Worm (Caenorhabditis elegans) whole organism, late embryonic: ENCODE results near the gene F02A9.1.

Experiments used
- C08G9.2 ChIP-seq: sonication (generic microtip); optimal IDR thresholded peaks from 2 replicates; lab custom pipeline; 2016; ENCODE audit warnings: mild to moderate bottlenecking, missing genetic modification characterization, moderate library complexity, missing compliant biosample characterization
- C38D4.7 ChIP-seq: fragments of 200-800 bp; sonication (Bioruptor generic); optimal IDR thresholded peaks from 2 replicates; lab custom pipeline; 2018; ENCODE audit warnings: mild to moderate bottlenecking, missing genetic modification characterization, moderate library complexity, missing compliant biosample characterization
- K02D7.2 ChIP-seq: sonication (generic microtip); optimal IDR thresholded peaks from 2 replicates; lab custom pipeline; 2017; ENCODE audit warnings: mild to moderate bottlenecking, missing genetic modification characterization, missing compliant biosample characterization
- K09A11.1 ChIP-seq: sonication (generic microtip); optimal IDR thresholded peaks from 2 replicates; lab custom pipeline; 2017; ENCODE audit warnings: antibody characterized with exemption, mild to moderate bottlenecking, missing genetic modification characterization, missing compliant biosample characterization; ENCODE audit not compliant: insufficient read depth
- ahr-1 ChIP-seq: sonication (generic microtip); optimal IDR thresholded peaks from 2 replicates; lab custom pipeline; 2016; ENCODE audit warnings: missing genetic modification characterization, missing compliant biosample characterization
- ama-1 ChIP-seq: fragments of 150-350 bp; optimal IDR thresholded peaks from 2 replicates; lab custom pipeline; 2014
- ceh-14 ChIP-seq: sonication (generic microtip); optimal IDR thresholded peaks from 2 replicates; lab custom pipeline; 2016; ENCODE audit warnings: missing genotype, missing genetic modification characterization, missing compliant biosample characterization
- ceh-18 ChIP-seq: sonication (generic microtip); optimal IDR thresholded peaks from 2 replicates; lab custom pipeline; 2016; ENCODE audit warnings: missing genetic modification characterization, missing compliant biosample characterization
- ceh-19 ChIP-seq: fragments of 200-800 bp; sonication (Bioruptor generic); optimal IDR thresholded peaks from 2 replicates; lab custom pipeline; 2018; ENCODE audit warnings: mild to moderate bottlenecking, missing genetic modification characterization, missing compliant biosample characterization
- ceh-31 ChIP-seq: sonication (generic microtip); optimal IDR thresholded peaks from 2 replicates; lab custom pipeline; 2016; ENCODE audit warnings: missing genetic modification characterization, missing compliant biosample characterization
- che-1 ChIP-seq: sonication (generic microtip); optimal IDR thresholded peaks from 2 replicates; lab custom pipeline; 2016; ENCODE audit warnings: mild to moderate bottlenecking, missing genetic modification characterization, missing compliant biosample characterization
- dmd-4 ChIP-seq: sonication (generic microtip); optimal IDR thresholded peaks from 2 replicates; lab custom pipeline; 2016; ENCODE audit warnings: borderline replicate concordance, missing genetic modification characterization, missing compliant biosample characterization
- elt-2 ChIP-seq: sonication (generic microtip); optimal IDR thresholded peaks from 2 replicates; lab custom pipeline; 2016; ENCODE audit warnings: missing genetic modification reagents, missing genetic modification characterization, missing compliant biosample characterization
- eyg-1 ChIP-seq: sonication (generic microtip); optimal IDR thresholded peaks from 2 replicates; lab custom pipeline; 2016; ENCODE audit warnings: missing genotype, missing genetic modification characterization, missing compliant biosample characterization
- fkh-6 ChIP-seq: sonication (generic microtip); optimal IDR thresholded peaks from 2 replicates; lab custom pipeline; 2016; ENCODE audit warnings: missing genetic modification characterization, missing compliant biosample characterization
- hlh-13 ChIP-seq: fragments of 200-800 bp; sonication (Bioruptor generic); optimal IDR thresholded peaks from 2 replicates; lab custom pipeline; 2018; ENCODE audit warnings: mild to moderate bottlenecking, missing genetic modification characterization, missing compliant biosample characterization
- hlh-8 ChIP-seq: sonication (generic microtip); optimal IDR thresholded peaks from 2 replicates; lab custom pipeline; 2016; ENCODE audit warnings: missing genotype, missing genetic modification characterization, missing compliant biosample characterization
- lim-6 ChIP-seq: sonication (generic microtip); optimal IDR thresholded peaks from 2 replicates; lab custom pipeline; 2016; ENCODE audit warnings: missing genetic modification characterization, missing compliant biosample characterization
- madf-2 ChIP-seq: sonication (generic microtip); optimal IDR thresholded peaks from 2 replicates; lab custom pipeline; 2017; ENCODE audit warnings: missing genetic modification characterization, missing compliant biosample characterization
- mec-3 ChIP-seq: sonication (generic microtip); optimal IDR thresholded peaks from 2 replicates; lab custom pipeline; 2016; ENCODE audit warnings: borderline replicate concordance, missing genetic modification characterization, missing compliant biosample characterization
- nhr-11 ChIP-seq: fragments of 150-350 bp; optimal IDR thresholded peaks from 2 replicates; lab custom pipeline; 2014; ENCODE audit warnings: missing biosample characterization, missing genetic modification characterization
- nhr-232 ChIP-seq: sonication (generic microtip); optimal IDR thresholded peaks from 2 replicates; lab custom pipeline; 2016; ENCODE audit warnings: missing genetic modification characterization, missing compliant biosample characterization
- pax-1 ChIP-seq: fragments of 150-350 bp; optimal IDR thresholded peaks from 2 replicates; lab custom pipeline; 2014; ENCODE audit warnings: missing biosample characterization, missing genetic modification characterization
- pha-4 ChIP-seq: fragments of 150-350 bp; optimal IDR thresholded peaks from 2 replicates; lab custom pipeline; 2018; ENCODE audit warnings: missing biosample characterization, missing genetic modification reagents, missing genetic modification characterization
- ref-2 ChIP-seq: sonication (generic microtip); optimal IDR thresholded peaks from 2 replicates; lab custom pipeline; 2016; ENCODE audit warnings: missing genetic modification characterization, missing compliant biosample characterization
- sdc-2 ChIP-seq: sonication (generic microtip); optimal IDR thresholded peaks from 2 replicates; lab custom pipeline; 2016; ENCODE audit warnings: missing genotype, missing genetic modification characterization, missing compliant biosample characterization
- sox-4 ChIP-seq: sonication (generic microtip); optimal IDR thresholded peaks from 2 replicates; lab custom pipeline; 2017; ENCODE audit warnings: mild to moderate bottlenecking, missing genetic modification characterization, inconsistent platforms, missing compliant biosample characterization
- syd-9 ChIP-seq: sonication (generic microtip); optimal IDR thresholded peaks from 2 replicates; lab custom pipeline; 2016; ENCODE audit warnings: mild to moderate bottlenecking, missing genetic modification characterization, moderate library complexity, missing compliant biosample characterization
- tbx-2 ChIP-seq: sonication (generic microtip); optimal IDR thresholded peaks from 2 replicates; lab custom pipeline; 2016; ENCODE audit warnings: missing genetic modification characterization, missing compliant biosample characterization
- unc-42 ChIP-seq: sonication (generic microtip); optimal IDR thresholded peaks from 2 replicates; lab custom pipeline; 2016; ENCODE audit warnings: missing genotype, missing genetic modification characterization, missing compliant biosample characterization
- unc-86 ChIP-seq: sonication (generic microtip); optimal IDR thresholded peaks from 2 replicates; lab custom pipeline; 2016; ENCODE audit warnings: missing genetic modification characterization, missing compliant biosample characterization
- zip-5 ChIP-seq: sonication (generic microtip); optimal IDR thresholded peaks from 2 replicates; lab custom pipeline; 2016; ENCODE audit warnings: missing genetic modification characterization, missing compliant biosample characterization
- ztf-16 ChIP-seq: sonication (generic microtip); optimal IDR thresholded peaks from 2 replicates; lab custom pipeline; 2017; ENCODE audit warnings: missing genetic modification characterization, missing compliant biosample characterization

F02A9.1 gene

ce11 chrIII:9077708-9078107 lies at the start of gene F02A9.1:
F02A9.1 (minus strand) TSS chrIII:9077808.
- no peak for TF ChIP-seq nhr-11 (tag; lab: Kevin White, UChicago)
- TF ChIP-seq eyg-1 (tag; lab: Kevin White, UChicago): no peak
- no peak for TF ChIP-seq ztf-16 (tag; lab: Kevin White, UChicago)
- TF ChIP-seq ceh-18 (tag; lab: Kevin White, UChicago): no peak
- TF ChIP-seq syd-9 (tag; lab: Kevin White, UChicago): no peak
- no peak for TF ChIP-seq ama-1
- no peak for TF ChIP-seq nhr-232 (tag; lab: Kevin White, UChicago)
- TF ChIP-seq lim-6: no peak
- no peak for TF ChIP-seq K09A11.1
- no peak for TF ChIP-seq hlh-8 (tag; lab: Kevin White, UChicago)
- TF ChIP-seq ref-2 (tag; lab: Kevin White, UChicago): no peak
- TF ChIP-seq tbx-2 (tag; lab: Kevin White, UChicago): no peak
- no peak for TF ChIP-seq elt-2 (tag; lab: Kevin White, UChicago)
- no peak for TF ChIP-seq pax-1 (tag; lab: Kevin White, UChicago)
- no peak for TF ChIP-seq che-1 (tag; lab: Kevin White, UChicago)
- no peak for TF ChIP-seq sdc-2 (tag; lab: Kevin White, UChicago)
- no peak for TF ChIP-seq C08G9.2
- no peak for TF ChIP-seq unc-86 (tag; lab: Kevin White, UChicago)
- no peak for TF ChIP-seq ahr-1 (tag; lab: Kevin White, UChicago)
- TF ChIP-seq, all 69 proteins: peak for 0

- TF ChIP-seq ceh-31: no peak
- TF ChIP-seq dmd-4 (tag; lab: Kevin White, UChicago): no peak
- TF ChIP-seq pax-1 (tag; lab: Kevin White, UChicago): peak; percentile 34
- TF ChIP-seq sox-4: no peak
- no peak for TF ChIP-seq nhr-11 (tag; lab: Kevin White, UChicago)
Measured at ce11 chrIII:9125789-9126304, 48.2 kb upstream of the F02A9.1 start, which contains the start of gene sec-16A.1. sec-16A.1 (plus strand) TSS chrIII:9125839.

DNA sequence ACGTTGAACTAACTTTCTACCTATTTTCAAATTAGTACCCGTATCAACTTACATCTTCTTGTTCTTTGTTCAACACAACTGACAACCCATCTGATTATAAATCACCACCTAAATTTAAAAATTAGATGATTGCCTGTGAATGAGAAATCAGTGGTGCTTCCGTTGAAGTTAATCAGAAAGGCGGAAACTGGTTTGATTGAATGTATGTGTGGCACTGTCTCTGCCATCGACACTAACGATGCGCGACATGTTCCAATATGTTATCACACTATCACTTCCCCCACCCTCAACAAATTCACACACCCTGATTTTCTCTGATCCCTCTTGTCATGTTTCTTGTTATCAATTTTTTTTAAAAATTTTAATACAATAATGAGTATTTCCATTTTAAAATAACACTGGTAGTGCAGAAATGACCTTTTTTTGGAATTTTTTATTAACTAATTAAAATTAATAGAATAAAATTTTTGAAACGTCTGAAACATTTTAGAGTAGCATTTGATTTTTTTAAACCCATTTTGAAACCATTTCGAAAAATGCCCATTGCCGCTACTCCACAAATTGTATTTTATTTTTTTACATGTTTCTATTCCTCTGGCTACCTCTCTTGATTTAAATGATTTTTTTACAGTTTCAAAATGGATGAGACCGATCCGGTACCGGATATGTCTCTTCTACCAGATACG lies 41.5 kb upstream of the F02A9.1 start, which contains the start of gene ced-11:
Gene ced-11 (plus strand): TSS at position 636 of the 686 bp plus-strand sequence.
- TF ChIP-seq fkh-6 (tag; lab: Kevin White, UChicago): no peak
- no peak for TF ChIP-seq dmd-4 (tag; lab: Kevin White, UChicago)
- no peak for TF ChIP-seq K02D7.2 (tag; lab: Kevin White, UChicago)
- TF ChIP-seq pha-4 (tag; lab: Kevin White, UChicago): no peak
- TF ChIP-seq K09A11.1: no peak
- TF ChIP-seq eyg-1 (tag; lab: Kevin White, UChicago): no peak
- TF ChIP-seq zip-5 (tag; lab: Kevin White, UChicago): no peak

DNA sequence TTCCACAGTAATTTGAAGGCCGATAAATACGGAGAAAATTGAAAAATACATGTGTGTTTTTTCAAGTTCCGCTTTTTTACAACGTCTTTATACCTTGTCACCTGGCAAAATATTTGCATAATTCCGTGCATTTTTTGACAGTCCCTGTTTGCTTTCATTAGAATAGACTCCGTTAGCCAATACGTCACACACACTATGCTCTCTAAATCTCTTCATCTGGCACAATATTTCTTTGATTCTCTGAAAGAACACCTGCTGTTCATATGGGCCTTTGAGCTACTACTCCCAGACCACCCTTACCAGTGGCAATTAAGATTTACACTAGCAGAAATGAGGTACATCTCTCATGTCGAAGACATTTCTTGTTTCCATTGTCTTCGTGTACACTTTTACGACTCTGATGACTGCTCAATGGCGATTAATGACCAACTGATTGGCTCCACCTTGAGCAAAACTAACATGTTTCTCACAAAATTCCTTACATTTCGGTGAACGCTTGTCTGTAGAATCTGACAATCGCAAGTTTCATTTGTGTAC lies 40.8 kb upstream of the F02A9.1 start, which contains the start of gene grl-11:
Gene grl-11 (minus strand): TSS at position 51 of the 537 bp plus-strand sequence.
- TF ChIP-seq sdc-2 (tag; lab: Kevin White, UChicago) (no peak), ama-1 (no peak), nhr-11 (tag; lab: Kevin White, UChicago) (no peak), ceh-14 (tag; lab: Kevin White, UChicago) (no peak), C38D4.7 (GFP tag; lab: Kevin White, UChicago) (no peak)

DNA sequence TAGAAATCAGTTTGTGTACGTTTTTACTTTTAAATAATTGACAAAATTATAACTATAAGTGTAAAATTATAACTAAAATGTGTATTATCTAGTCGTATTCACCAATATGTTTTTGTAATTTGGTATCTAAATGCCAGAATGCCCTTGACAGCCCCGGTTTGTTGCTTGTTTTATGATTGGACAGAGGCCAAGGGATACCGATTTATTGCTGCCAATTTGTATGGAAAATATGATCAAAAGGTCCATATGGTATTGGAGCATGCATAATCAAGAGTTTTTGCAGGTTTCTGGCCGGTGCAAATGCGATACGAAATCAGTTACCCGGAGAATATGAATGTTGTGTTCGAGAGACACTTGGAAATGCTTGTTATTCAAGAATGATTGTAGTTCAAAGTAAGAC lies 38.1 kb upstream of the F02A9.1 start:
- TF ChIP-seq ahr-1 (tag; lab: Kevin White, UChicago) (no peak), madf-2 (tag; lab: Kevin White, UChicago) (no peak), hlh-13 (GFP tag; lab: Kevin White, UChicago) (no peak), ceh-19 (no peak), hlh-8 (tag; lab: Kevin White, UChicago) (no peak), ama-1 (no peak), K02D7.2 (tag; lab: Kevin White, UChicago) (no peak), mec-3 (tag; lab: Kevin White, UChicago) (no peak), unc-42 (tag; lab: Kevin White, UChicago) (no peak)
